Worm (Caenorhabditis elegans) whole organism, L3 larva: ENCODE data around the gene xpc-1.

Experiments
- nhr-11 ChIP-seq: fragments of 150-350 bp; optimal IDR thresholded peaks from 2 replicates; lab custom pipeline; 2014; ENCODE audit warnings: missing biosample characterization, missing genetic modification characterization
- unc-62 ChIP-seq: fragments of 150-350 bp; sonication (generic microtip); optimal IDR thresholded peaks from 4 replicates; lab custom pipeline; 2014; ENCODE audit warnings: missing biosample characterization, missing genetic modification reagents, missing genetic modification characterization

DNA sequence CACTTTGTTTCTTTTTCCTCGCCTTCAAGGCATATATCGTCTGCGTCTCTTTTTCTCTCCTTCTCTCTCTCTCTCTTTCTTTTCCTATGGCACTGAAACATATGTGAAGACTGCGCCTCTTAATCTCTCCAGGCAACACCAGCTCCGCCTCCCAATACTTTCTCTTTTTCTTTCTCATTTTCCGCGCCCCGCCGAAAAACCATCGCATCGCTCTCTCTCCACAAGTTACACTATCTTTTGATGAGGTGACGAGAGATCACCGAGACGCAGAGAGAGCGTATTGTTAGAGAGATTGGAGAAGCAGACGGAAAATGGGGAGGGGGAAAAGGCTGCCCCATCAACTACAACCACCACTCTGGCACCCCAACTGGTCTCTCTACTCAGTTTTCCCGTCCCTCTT lies 56.0 kb downstream of the xpc-1 start:
- TF ChIP-seq nhr-11 (tag; lab: Kevin White, UChicago) (no peak), unc-62 (peak; percentile 66)
